Worm (Caenorhabditis elegans) whole organism, L2 larva: Measurements from ENCODE around the gene clec-182.

Experiments
- F13H6.1 ChIP-seq: sonication (generic microtip); optimal IDR thresholded peaks from 2 replicates; lab custom pipeline; 2016; ENCODE audit warnings: missing genetic modification characterization, missing compliant biosample characterization
- R02D3.7 ChIP-seq: fragments of 150-350 bp; optimal IDR thresholded peaks from 2 replicates; lab custom pipeline; 2014; ENCODE audit warnings: missing biosample characterization, missing genetic modification characterization
- ZK546.5 ChIP-seq: sonication (generic microtip); optimal IDR thresholded peaks from 2 replicates; lab custom pipeline; 2017; ENCODE audit warnings: missing biosample characterization, missing genetic modification characterization
- alr-1 ChIP-seq: fragments of 150-350 bp; optimal IDR thresholded peaks from 2 replicates; lab custom pipeline; 2014; ENCODE audit warnings: missing biosample characterization, missing genetic modification characterization
- aly-2 ChIP-seq: fragments of 150-350 bp; optimal IDR thresholded peaks from 2 replicates; lab custom pipeline; 2014; ENCODE audit warnings: missing biosample characterization, missing genetic modification characterization
- ama-1 ChIP-seq: fragments of 150-350 bp; optimal IDR thresholded peaks from 2 replicates; lab custom pipeline; 2018; ENCODE audit warnings: inconsistent platforms
- ceh-82 ChIP-seq: fragments of 150-350 bp; optimal IDR thresholded peaks from 2 replicates; lab custom pipeline; 2014; ENCODE audit warnings: missing biosample characterization, missing genetic modification characterization
- crh-2 ChIP-seq: sonication (generic microtip); optimal IDR thresholded peaks from 2 replicates; lab custom pipeline; 2017; ENCODE audit warnings: missing biosample characterization, missing genetic modification characterization
- dmd-4 ChIP-seq: sonication (generic microtip); optimal IDR thresholded peaks from 2 replicates; lab custom pipeline; 2017; ENCODE audit warnings: missing biosample characterization, missing genetic modification characterization
- egl-27 ChIP-seq: sonication (generic microtip); optimal IDR thresholded peaks from 3 replicates; lab custom pipeline; 2017; ENCODE audit warnings: missing biosample characterization, missing genetic modification reagents, missing genetic modification characterization
- elt-1 ChIP-seq: fragments of 150-350 bp; optimal IDR thresholded peaks from 2 replicates; lab custom pipeline; 2014; ENCODE audit warnings: missing biosample characterization, missing genetic modification characterization
- elt-3 ChIP-seq: sonication (generic microtip); optimal IDR thresholded peaks from 2 replicates; lab custom pipeline; 2017; ENCODE audit warnings: missing biosample characterization, missing genetic modification characterization
- fos-1 ChIP-seq: fragments of 150-350 bp; optimal IDR thresholded peaks from 2 replicates; lab custom pipeline; 2014; ENCODE audit warnings: missing biosample characterization, missing genetic modification characterization
- gmeb-1 ChIP-seq: fragments of 150-350 bp; optimal IDR thresholded peaks from 2 replicates; lab custom pipeline; 2014; ENCODE audit warnings: missing biosample characterization, missing genetic modification characterization
- lin-11 ChIP-seq: fragments of 150-350 bp; sonication (generic microtip); optimal IDR thresholded peaks from 2 replicates; lab custom pipeline; 2014; ENCODE audit warnings: missing biosample characterization, missing genetic modification characterization, inconsistent platforms, mixed read lengths
- lsy-2 ChIP-seq, 2 experiments: fragments of 150-350 bp in 1 of 2; sonication (generic microtip) in 1 of 2; optimal IDR thresholded peaks; 2 replicates each; lab custom pipeline; 2014 to 2017; ENCODE audit warnings: missing biosample characterization in 2 of 2, missing genetic modification characterization in 2 of 2
- mab-5 ChIP-seq: fragments of 150-350 bp; optimal IDR thresholded peaks from 2 replicates; lab custom pipeline; 2014; ENCODE audit warnings: missing biosample characterization, missing genetic modification characterization
- mdl-1 ChIP-seq, 2 experiments: fragments of 150-350 bp in 1 of 2; sonication (generic microtip) in 1 of 2; optimal IDR thresholded peaks; 2 replicates each; lab custom pipeline; 2017; ENCODE audit warnings: missing biosample characterization in 2 of 2, missing genetic modification characterization in 2 of 2
- nhr-11 ChIP-seq: fragments of 150-350 bp; optimal IDR thresholded peaks from 2 replicates; lab custom pipeline; 2014; ENCODE audit warnings: missing biosample characterization, missing genetic modification characterization
- nhr-129 ChIP-seq: fragments of 150-350 bp; optimal IDR thresholded peaks from 2 replicates; lab custom pipeline; 2014; ENCODE audit warnings: missing biosample characterization, missing genetic modification characterization
- nhr-21 ChIP-seq: fragments of 150-350 bp; optimal IDR thresholded peaks from 2 replicates; lab custom pipeline; 2014; ENCODE audit warnings: missing biosample characterization, missing genetic modification characterization
- nhr-23 ChIP-seq: fragments of 150-350 bp; optimal IDR thresholded peaks from 2 replicates; lab custom pipeline; 2014; ENCODE audit warnings: missing biosample characterization, missing genetic modification reagents, missing genetic modification characterization
- nhr-237 ChIP-seq: fragments of 150-350 bp; optimal IDR thresholded peaks from 2 replicates; lab custom pipeline; 2014; ENCODE audit warnings: missing biosample characterization, missing genetic modification characterization
- nhr-25 ChIP-seq: fragments of 150-350 bp; sonication (generic microtip); optimal IDR thresholded peaks from 3 replicates; lab custom pipeline; 2014; ENCODE audit warnings: missing biosample characterization, missing genetic modification characterization
- nhr-6 ChIP-seq: fragments of 150-350 bp; optimal IDR thresholded peaks from 2 replicates; lab custom pipeline; 2014; ENCODE audit warnings: missing biosample characterization, missing genetic modification characterization
- peb-1 ChIP-seq: fragments of 150-350 bp; optimal IDR thresholded peaks from 2 replicates; lab custom pipeline; 2014; ENCODE audit warnings: missing biosample characterization, missing genetic modification characterization
- skn-1 ChIP-seq: sonication (generic microtip); optimal IDR thresholded peaks from 2 replicates; lab custom pipeline; 2017; ENCODE audit warnings: missing biosample characterization, missing genetic modification characterization
- sma-3 ChIP-seq: sonication (generic microtip); optimal IDR thresholded peaks from 2 replicates; lab custom pipeline; 2016; ENCODE audit warnings: missing genetic modification reagents, missing genetic modification characterization, missing compliant biosample characterization
- snpc-4 ChIP-seq: fragments of 150-350 bp; optimal IDR thresholded peaks from 2 replicates; lab custom pipeline; 2014; ENCODE audit warnings: missing biosample characterization, missing genetic modification characterization
- unc-39 ChIP-seq: fragments of 150-350 bp; optimal IDR thresholded peaks from 2 replicates; lab custom pipeline; 2014; ENCODE audit warnings: missing biosample characterization, missing genetic modification characterization
- unc-55 ChIP-seq: fragments of 150-350 bp; sonication (generic microtip); optimal IDR thresholded peaks from 3 replicates; lab custom pipeline; 2014; ENCODE audit warnings: missing biosample characterization, missing genetic modification reagents, missing genetic modification characterization
- zag-1 ChIP-seq: fragments of 150-350 bp; optimal IDR thresholded peaks from 2 replicates; lab custom pipeline; 2014; ENCODE audit warnings: missing biosample characterization, missing genetic modification characterization
- ztf-4 ChIP-seq: fragments of 150-350 bp; optimal IDR thresholded peaks from 2 replicates; lab custom pipeline; 2014; ENCODE audit warnings: missing biosample characterization, missing genetic modification characterization

The clec-182 gene

ce11 chrIV:8798255-8798654 is at the start of gene clec-182:
clec-182 (minus strand) TSS chrIV:8798355.
- TF ChIP-seq ZK546.5 (tag; lab: Kevin White, UChicago) (no peak), elt-1 (tag; lab: Kevin White, UChicago) (no peak), mab-5 (no peak)

- TF ChIP-seq nhr-21 (tag; lab: Kevin White, UChicago) (no peak), snpc-4 (tag; lab: Kevin White, UChicago) (no peak), nhr-25 (tag; lab: Kevin White, UChicago) (no peak), unc-55 (no peak), ama-1 (no peak), dmd-4 (tag; lab: Kevin White, UChicago) (no peak), ztf-4 (tag; lab: Kevin White, UChicago) (no peak), elt-1 (tag; lab: Kevin White, UChicago) (no peak), lsy-2 (tag; optimal IDR thresholded peaks at IDR 0.05; lab: Kevin White, UChicago) (no peak), mdl-1 (tag; optimal IDR thresholded peaks at IDR 0.05; lab: Kevin White, UChicago) (no peak), egl-27 (tag; lab: Kevin White, UChicago) (no peak), skn-1 (no peak), crh-2 (tag; lab: Kevin White, UChicago) (no peak), peb-1 (tag; lab: Kevin White, UChicago) (no peak), nhr-6 (tag; lab: Kevin White, UChicago) (no peak), nhr-237 (tag; lab: Kevin White, UChicago) (no peak), fos-1 (tag; lab: Kevin White, UChicago) (no peak), nhr-23 (no peak), zag-1 (tag; lab: Kevin White, UChicago) (no peak)
- TF ChIP-seq, all 48 proteins: peak for 0
These were observed 49.8 kb upstream of the clec-182 start, which contains the start of gene col-118 for ce11 chrIV:8847918-8848317. col-118 (plus strand) TSS chrIV:8848218.

- peak; percentile 80 for TF ChIP-seq fos-1 (tag; lab: Kevin White, UChicago)
- TF ChIP-seq mdl-1 (tag; optimal IDR thresholded peaks at IDR 0.05; lab: Kevin White, UChicago) = no peak
- peak; percentile 24 for TF ChIP-seq crh-2 (tag; lab: Kevin White, UChicago)
- no peak for TF ChIP-seq alr-1 (tag; lab: Kevin White, UChicago)
- TF ChIP-seq egl-27 (tag; lab: Kevin White, UChicago) = no peak
- no peak for TF ChIP-seq nhr-129
These were observed 47.8 kb upstream of the clec-182 start for ce11 chrIV:8845922-8846321.

- no peak for TF ChIP-seq aly-2 (tag; lab: Kevin White, UChicago)
- TF ChIP-seq unc-55 = no peak
- no peak for TF ChIP-seq dmd-4 (tag; lab: Kevin White, UChicago)
- no peak for TF ChIP-seq ztf-4 (tag; lab: Kevin White, UChicago)
- no peak for TF ChIP-seq elt-3
- no peak for TF ChIP-seq nhr-11 (tag; lab: Kevin White, UChicago)
- TF ChIP-seq fos-1 (tag; lab: Kevin White, UChicago) = no peak
These were observed 46.3 kb upstream of the clec-182 start, which contains the start of gene T11B7.2 for ce11 chrIV:8844457-8844856. T11B7.2 (minus strand) TSS chrIV:8844557.

ce11 chrIV:8840161-8840765 is 42.1 kb upstream of the clec-182 start, which contains the start of the genes T28C6.11 and T11B7.1:
T28C6.11 (minus strand) TSS chrIV:8840261.
T11B7.1 (plus strand) TSS chrIV:8840715.
- TF ChIP-seq lin-11 = no peak
- TF ChIP-seq crh-2 (tag; lab: Kevin White, UChicago) = no peak
- TF ChIP-seq ZK546.5 (tag; lab: Kevin White, UChicago) = no peak
- TF ChIP-seq ama-1 = no peak
- TF ChIP-seq unc-39 (tag; lab: Kevin White, UChicago) = no peak
- no peak for TF ChIP-seq F13H6.1 (tag; lab: Kevin White, UChicago)
- no peak for TF ChIP-seq lsy-2 (tag; optimal IDR thresholded peaks at IDR 0.05; lab: Kevin White, UChicago)
- no peak for TF ChIP-seq gmeb-1 (tag; lab: Kevin White, UChicago)
- TF ChIP-seq sma-3 (GFP tag; lab: Kevin White, UChicago) = no peak
- no peak for TF ChIP-seq ceh-82 (tag; lab: Kevin White, UChicago)
- TF ChIP-seq egl-27 (tag; lab: Kevin White, UChicago) = no peak
- no peak for TF ChIP-seq fos-1 (tag; lab: Kevin White, UChicago)
- no peak for TF ChIP-seq R02D3.7 (tag; lab: Kevin White, UChicago)
- no peak for TF ChIP-seq nhr-23
